Worm (Caenorhabditis elegans): ENCODE data around the gene asp-16.

Gene asp-16

ce11 chrV:18990238-18990901 lies 52.0 kb downstream of the asp-16 start, which contains the start of the genes reps-1 and Y39B6A.37:
Gene reps-1, minus strand, starts transcription at chrV:18990500.
Gene Y39B6A.37, plus strand, starts transcription at chrV:18990851.
- peak; percentile 85 for TF ChIP-seq dox-1 (GFP tag; IDR thresholded peaks at IDR 0.05)
- no peak for TF ChIP-seq cebp-2 (GFP tag; IDR thresholded peaks at IDR 0.05)
- no peak for TF ChIP-seq die-1 (tag; optimal IDR thresholded peaks at IDR 0.05)
- no peak for TF ChIP-seq ama-1 (optimal IDR thresholded peaks at IDR 0.05)
- TF ChIP-seq ama-1 (GFP tag; optimal IDR thresholded peaks at IDR 0.05), result no peak
- no peak; the same call in 1 of the 2 replicates for TF ChIP-seq ekl-4 (GFP tag; IDR thresholded peaks at IDR 0.05)
- TF ChIP-seq nhr-90 (tag; optimal IDR thresholded peaks at IDR 0.05), result no peak
- no peak for TF ChIP-seq F22D6.2 (tag; optimal IDR thresholded peaks at IDR 0.05)
- TF ChIP-seq hrde-1 (tag; optimal IDR thresholded peaks at IDR 0.05; ENCODE audit: borderline replicate concordance), result no peak
- peak; percentile 59; the same call in 1 of the 2 replicates for TF ChIP-seq Y95B8A.8 (GFP tag; IDR thresholded peaks at IDR 0.05)
- TF ChIP-seq zfh-2 (GFP tag; conservative IDR thresholded peaks at IDR 0.05), result 0 out of 2 replicates have a peak, but pooled peaks have one; percentile 34
- TF ChIP-seq lir-1 (GFP tag; conservative IDR thresholded peaks at IDR 0.05), result peak; percentile 56; the same call in 1 of the 2 replicates
- TF ChIP-seq lin-40 (tag; optimal IDR thresholded peaks at IDR 0.05), result peak; percentile 82
- peak; percentile 24 for TF ChIP-seq xnd-1 (tag; optimal IDR thresholded peaks at IDR 0.05)
- TF ChIP-seq C17E4.6 (GFP tag; IDR thresholded peaks at IDR 0.05), result no peak
- TF ChIP-seq mes-4 (tag; optimal IDR thresholded peaks at IDR 0.05), result no peak
- peak in 1 of 3 experiments; percentile 77 for TF ChIP-seq lin-35 (GFP tag; optimal IDR thresholded peaks at IDR 0.05)
- peak; percentile 86 for TF ChIP-seq B0336.3 (GFP tag; IDR thresholded peaks at IDR 0.05)
- TF ChIP-seq hmg-20 (GFP tag; IDR thresholded peaks at IDR 0.05), result 0 out of 2 replicates have a peak, but pooled peaks have one; percentile 58
- TF ChIP-seq F23B12.7 (tag; optimal IDR thresholded peaks at IDR 0.05; ENCODE audit: insufficient read depth), result peak; percentile 20
- TF ChIP-seq lsl-1 (GFP tag; optimal IDR thresholded peaks at IDR 0.05), result peak; percentile 58
- TF ChIP-seq snpc-4 (GFP tag; optimal IDR thresholded peaks at IDR 0.05), result no peak
- TF ChIP-seq snpc-4 (tag; optimal IDR thresholded peaks at IDR 0.05), result peak in 3 of 4 experiments; percentile 36 to 66 (median 54)
- TF ChIP-seq mcd-1 (GFP tag; IDR thresholded peaks at IDR 0.05), result peak; percentile 85
- no peak for TF ChIP-seq lag-1 (GFP tag; IDR thresholded peaks at IDR 0.05)
- no peak for TF ChIP-seq ceh-79 (tag; optimal IDR thresholded peaks at IDR 0.05)
- peak; percentile 45 for TF ChIP-seq tbp1 (GFP tag; optimal IDR thresholded peaks at IDR 0.05)
- TF ChIP-seq efl-1 (GFP tag; optimal IDR thresholded peaks at IDR 0.05), result peak; percentile 1
- 0 out of 2 replicates have a peak, but pooled peaks have one; percentile 33 for TF ChIP-seq F37B4.10 (GFP tag; IDR thresholded peaks at IDR 0.05)
- no peak for TF ChIP-seq cebp-1 (GFP tag; IDR thresholded peaks at IDR 0.05)
- peak; percentile 78 for TF ChIP-seq cebp-1 (tag; optimal IDR thresholded peaks at IDR 0.05)
- TF ChIP-seq nfyb-1 (GFP tag; IDR thresholded peaks at IDR 0.05), result peak; percentile 65
- 0 out of 2 replicates have a peak, but pooled peaks have one; percentile 44 for TF ChIP-seq attf-3 (GFP tag; conservative IDR thresholded peaks at IDR 0.05)
- TF ChIP-seq hmg-1.2 (GFP tag; IDR thresholded peaks at IDR 0.05), result peak; percentile 43; the same call in 1 of the 2 replicates
- TF ChIP-seq Y56A3A.18 (GFP tag; IDR thresholded peaks at IDR 0.05), result no peak
- peak; percentile 94 for TF ChIP-seq Y53G8AR.9 (GFP tag; conservative IDR thresholded peaks at IDR 0.05)
- TF ChIP-seq madf-3 (GFP tag; IDR thresholded peaks at IDR 0.05), result no peak
- peak; percentile 0 for TF ChIP-seq nhr-80 (tag; optimal IDR thresholded peaks at IDR 0.05)
- peak; percentile 1 for TF ChIP-seq snpc-1.3 (tag; optimal IDR thresholded peaks at IDR 0.05; ENCODE audit: insufficient read depth)
- no peak for TF ChIP-seq ztf-6 (GFP tag; IDR thresholded peaks at IDR 0.05)
- peak; percentile 78 for TF ChIP-seq D2030.7 (GFP tag; IDR thresholded peaks at IDR 0.05)
- peak; percentile 78 for TF ChIP-seq K12H6.12 (tag; optimal IDR thresholded peaks at IDR 0.05)
- TF ChIP-seq madf-10 (tag; optimal IDR thresholded peaks at IDR 0.05), result peak; percentile 2
- peak; percentile 80 for TF ChIP-seq K11D2.4 (GFP tag; IDR thresholded peaks at IDR 0.05)
- peak; percentile 97 for TF ChIP-seq ztf-18 (tag; optimal IDR thresholded peaks at IDR 0.05)
- no peak for TF ChIP-seq tbx-9 (tag; optimal IDR thresholded peaks at IDR 0.05; ENCODE audit: borderline replicate concordance)
- no peak for TF ChIP-seq F49E8.2 (tag; optimal IDR thresholded peaks at IDR 0.05; ENCODE audit: insufficient read depth)
